In the genomic region with DNA sequence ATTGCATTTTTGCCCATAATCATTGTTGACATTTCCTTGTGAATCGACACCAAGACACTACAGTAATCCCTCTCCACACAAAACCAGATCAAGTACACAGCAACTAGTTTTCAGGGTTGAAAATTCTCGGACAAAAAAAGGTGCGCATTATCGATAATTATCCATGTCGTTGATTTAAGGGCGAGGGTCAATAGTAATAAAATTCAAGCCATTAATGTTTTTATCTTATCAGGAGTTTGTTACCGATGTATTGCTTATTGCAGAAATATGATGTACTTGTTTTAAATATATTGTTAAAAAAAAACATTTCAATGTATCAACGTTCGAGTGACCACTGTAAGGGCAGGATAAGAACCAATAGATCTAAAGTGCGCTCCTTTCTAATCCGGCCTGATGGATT, we compare ENCODE assay signal across 5 fruit fly cellular contexts.
TF ChIP-seq lines count a peak whose summit lies in the region.

No protein-coding gene starts in this region.

- no peak for TF ChIP-seq CTCF in whole organism, embryonic (GFP tag; optimal IDR thresholded peaks at IDR 0.05; lab: Kevin White, UChicago)

TF ChIP-seq in whole organism, adult, 20 proteins besides CTCF, POLR2A, EP300 and RAD21:
- TF ChIP-seq toe (GFP tag; optimal IDR thresholded peaks at IDR 0.05; lab: Kevin White, UChicago): no peak
- peak; percentile 55 for TF ChIP-seq kay (GFP tag; lab: Kevin White, UChicago; ENCODE audit: borderline replicate concordance)
- TF ChIP-seq CG33017 (tag; optimal IDR thresholded peaks at IDR 0.05; lab: Kevin White, UChicago): no peak
- peak; percentile 9 for TF ChIP-seq CG5204 (GFP tag; optimal IDR thresholded peaks at IDR 0.05; lab: Kevin White, UChicago)
- no peak for TF ChIP-seq CG11617 (GFP tag; optimal IDR thresholded peaks at IDR 0.05; lab: Kevin White, UChicago)
- TF ChIP-seq CG14711 (tag; optimal IDR thresholded peaks at IDR 0.05; lab: Kevin White, UChicago): no peak
- no peak for TF ChIP-seq CG7045 (GFP tag; optimal IDR thresholded peaks at IDR 0.05; lab: Kevin White, UChicago)
- TF ChIP-seq Clk (GFP tag; optimal IDR thresholded peaks at IDR 0.05; lab: Kevin White, UChicago): no peak
- no peak for TF ChIP-seq ovo (GFP tag; optimal IDR thresholded peaks at IDR 0.05; lab: Kevin White, UChicago)
- TF ChIP-seq bab1 (GFP tag; optimal IDR thresholded peaks at IDR 0.05; lab: Kevin White, UChicago): peak; percentile 6
- no peak for TF ChIP-seq pad (GFP tag; optimal IDR thresholded peaks at IDR 0.05; lab: Kevin White, UChicago)
TF ChIP-seq in whole organism, adult: peak in this region for 3.

TF ChIP-seq in whole organism, embryonic, 481 proteins besides CTCF, POLR2A, EP300 and RAD21 (continues in another document):
- TF ChIP-seq Hr51 (GFP tag; optimal IDR thresholded peaks at IDR 0.05; lab: Kevin White, UChicago) (peak in 1 of 2 experiments; percentile 14), CG2120 (GFP tag; optimal IDR thresholded peaks at IDR 0.05; lab: Kevin White, UChicago) (peak; percentile 8), sens (GFP tag; lab: Kevin White, UChicago) (peak; percentile 43), grau (tag; optimal IDR thresholded peaks at IDR 0.05; lab: Kevin White, UChicago) (peak; percentile 71), gfzf (GFP tag; optimal IDR thresholded peaks at IDR 0.05; lab: Kevin White, UChicago) (no peak), Drgx (GFP tag; IDR thresholded peaks at IDR 0.05; lab: Robert Waterston, UW) (peak; percentile 25; the same call in 1 of the 2 replicates), E2f2 (GFP tag; IDR thresholded peaks at IDR 0.05; lab: Robert Waterston, UW) (no peak), bowl (GFP tag; IDR thresholded peaks at IDR 0.05; lab: Robert Waterston, UW) (no peak), jumu (GFP tag; optimal IDR thresholded peaks at IDR 0.05; lab: Kevin White, UChicago) (no peak), Trl (optimal IDR thresholded peaks at IDR 0.05; lab: Kevin White, UChicago) (no peak), Trl (GFP tag; optimal IDR thresholded peaks at IDR 0.05; lab: Kevin White, UChicago) (no peak), zen (tag; optimal IDR thresholded peaks at IDR 0.05; lab: Kevin White, UChicago) (peak; percentile 23), Mad (GFP tag; optimal IDR thresholded peaks at IDR 0.05; lab: Kevin White, UChicago) (no peak), Ets65A (GFP tag; lab: Kevin White, UChicago) (peak; percentile 60), CG8765 (GFP tag; IDR thresholded peaks at IDR 0.05; lab: Robert Waterston, UW) (no peak), ATbp (GFP tag; optimal IDR thresholded peaks at IDR 0.05; lab: Kevin White, UChicago) (no peak), nau (GFP tag; optimal IDR thresholded peaks at IDR 0.05; lab: Kevin White, UChicago) (no peak), pita (GFP tag; optimal IDR thresholded peaks at IDR 0.05; lab: Kevin White, UChicago) (no peak), scrt (GFP tag; optimal IDR thresholded peaks at IDR 0.05; lab: Kevin White, UChicago) (no peak), CG3995 (GFP tag; optimal IDR thresholded peaks at IDR 0.05; lab: Kevin White, UChicago) (no peak)

TF ChIP-seq in whole organism, prepupa, 60 proteins besides CTCF, POLR2A, EP300 and RAD21 (continues in another document):
- peak; percentile 48 for TF ChIP-seq acj6 (GFP tag; optimal IDR thresholded peaks at IDR 0.05; lab: Kevin White, UChicago)
- no peak for TF ChIP-seq vri (GFP tag; optimal IDR thresholded peaks at IDR 0.05; lab: Kevin White, UChicago)
- peak; percentile 15 for TF ChIP-seq CG6808 (GFP tag; optimal IDR thresholded peaks at IDR 0.05; lab: Kevin White, UChicago)
- peak; percentile 28 for TF ChIP-seq CG3032 (tag; optimal IDR thresholded peaks at IDR 0.05; lab: Kevin White, UChicago)
- peak; percentile 38 for TF ChIP-seq Hr39 (GFP tag; optimal IDR thresholded peaks at IDR 0.05; lab: Kevin White, UChicago)
- peak in 1 of 2 experiments; percentile 38 for TF ChIP-seq salr (GFP tag; optimal IDR thresholded peaks at IDR 0.05; lab: Kevin White, UChicago)
- TF ChIP-seq Eip93F (GFP tag; optimal IDR thresholded peaks at IDR 0.05; lab: Kevin White, UChicago): no peak
- TF ChIP-seq CG6792 (GFP tag; optimal IDR thresholded peaks at IDR 0.05; lab: Kevin White, UChicago): peak; percentile 8
- TF ChIP-seq eg (GFP tag; IDR thresholded peaks at IDR 0.05; lab: Robert Waterston, UW): peak; percentile 16; the same call in 1 of the 3 replicates
- TF ChIP-seq topi (GFP tag; optimal IDR thresholded peaks at IDR 0.05; lab: Kevin White, UChicago): peak; percentile 6
- TF ChIP-seq CG3919 (GFP tag; optimal IDR thresholded peaks at IDR 0.05; lab: Kevin White, UChicago): peak; percentile 14
- TF ChIP-seq Sox14 (GFP tag; optimal IDR thresholded peaks at IDR 0.05; lab: Kevin White, UChicago): peak; percentile 3
- peak; percentile 43 for TF ChIP-seq CG10669 (GFP tag; optimal IDR thresholded peaks at IDR 0.05; lab: Kevin White, UChicago)
- TF ChIP-seq net (GFP tag; optimal IDR thresholded peaks at IDR 0.05; lab: Kevin White, UChicago): peak; percentile 13
- peak; percentile 41 for TF ChIP-seq CG32006 (GFP tag; optimal IDR thresholded peaks at IDR 0.05; lab: Kevin White, UChicago)
- peak in 1 of 2 experiments; percentile 15 for TF ChIP-seq ss (GFP tag; optimal IDR thresholded peaks at IDR 0.05; lab: Kevin White, UChicago)
- TF ChIP-seq Sox102F (GFP tag; optimal IDR thresholded peaks at IDR 0.05; lab: Kevin White, UChicago): peak; percentile 32
- TF ChIP-seq CG34406 (GFP tag; optimal IDR thresholded peaks at IDR 0.05; lab: Kevin White, UChicago): no peak
- TF ChIP-seq CG8632 (GFP tag; optimal IDR thresholded peaks at IDR 0.05; lab: Kevin White, UChicago): peak; percentile 12

TF ChIP-seq in whole organism, pupa, 21 proteins besides CTCF, POLR2A, EP300 and RAD21:
- TF ChIP-seq CG32121 (GFP tag; IDR thresholded peaks at IDR 0.05; lab: Robert Waterston, UW) (no peak), Ets98B (GFP tag; IDR thresholded peaks at IDR 0.05; lab: Robert Waterston, UW) (no peak), rn (GFP tag; IDR thresholded peaks at IDR 0.05; lab: Robert Waterston, UW) (no peak), CG12605 (GFP tag; IDR thresholded peaks at IDR 0.05; lab: Robert Waterston, UW) (no peak), CG8159 (tag; optimal IDR thresholded peaks at IDR 0.05; lab: Kevin White, UChicago) (peak; percentile 43), EcR (GFP tag; optimal IDR thresholded peaks at IDR 0.05; lab: Kevin White, UChicago) (no peak), CG34367 (tag; optimal IDR thresholded peaks at IDR 0.05; lab: Kevin White, UChicago) (peak; percentile 28), CG13204 (GFP tag; optimal IDR thresholded peaks at IDR 0.05; lab: Kevin White, UChicago) (no peak), Snoo (tag; optimal IDR thresholded peaks at IDR 0.05; lab: Kevin White, UChicago) (no peak), Pif1A (GFP tag; optimal IDR thresholded peaks at IDR 0.05; lab: Kevin White, UChicago) (peak; percentile 40), CG9948 (tag; optimal IDR thresholded peaks at IDR 0.05; lab: Kevin White, UChicago) (peak; percentile 25), CG10348 (GFP tag; IDR thresholded peaks at IDR 0.05; lab: Robert Waterston, UW) (no peak), CG8301 (tag; optimal IDR thresholded peaks at IDR 0.05; lab: Kevin White, UChicago) (peak; percentile 16), CG17806 (tag; optimal IDR thresholded peaks at IDR 0.05; lab: Kevin White, UChicago) (peak; percentile 25), Pif1B (GFP tag; optimal IDR thresholded peaks at IDR 0.05; lab: Kevin White, UChicago) (no peak), CG14655 (GFP tag; optimal IDR thresholded peaks at IDR 0.05; lab: Kevin White, UChicago) (peak; percentile 42), CG15710 (tag; optimal IDR thresholded peaks at IDR 0.05; lab: Kevin White, UChicago) (peak; percentile 46), D1 (tag; optimal IDR thresholded peaks at IDR 0.05; lab: Kevin White, UChicago) (peak; percentile 29)

TF ChIP-seq in whole organism, wandering third instar larva, 38 proteins besides CTCF, POLR2A, EP300 and RAD21:
- TF ChIP-seq br (GFP tag; optimal IDR thresholded peaks at IDR 0.05; lab: Kevin White, UChicago): no peak
- TF ChIP-seq ey (GFP tag; optimal IDR thresholded peaks at IDR 0.05; lab: Kevin White, UChicago): peak; percentile 33
- no peak for TF ChIP-seq sv (GFP tag; optimal IDR thresholded peaks at IDR 0.05; lab: Kevin White, UChicago)
- TF ChIP-seq h (GFP tag; optimal IDR thresholded peaks at IDR 0.05; lab: Kevin White, UChicago): peak; percentile 13
- TF ChIP-seq HLH106 (tag; optimal IDR thresholded peaks at IDR 0.05; lab: Kevin White, UChicago): peak; percentile 21
